Worm (Caenorhabditis elegans) whole organism, young adult: Measurements from ENCODE around the gene R02F11.3.

Experiments
- atf-7 ChIP-seq: sonication (generic microtip); optimal IDR thresholded peaks from 2 replicates; lab custom pipeline; 2017; ENCODE audit warnings: mild to moderate bottlenecking, missing genetic modification characterization, missing compliant biosample characterization
- attf-3 ChIP-seq: fragments of 200-800 bp; sonication (Bioruptor generic); conservative IDR thresholded peaks from 2 replicates; pipeline ENCODE4 v1.3.6; 2022; ENCODE audit warnings: missing genetic modification reagents, missing genetic modification characterization, missing compliant biosample characterization
- bed-2 ChIP-seq: fragments of 200-800 bp; sonication (Bioruptor generic); IDR thresholded peaks from 2 replicates; pipeline ENCODE4 v1.3.6; 2022; ENCODE audit warnings: missing genetic modification reagents, missing genetic modification characterization, missing compliant biosample characterization
- ets-4 ChIP-seq: fragments of 200-800 bp; sonication (Bioruptor generic); optimal IDR thresholded peaks from 2 replicates; lab custom pipeline; 2018; ENCODE audit warnings: mild to moderate bottlenecking, missing genetic modification characterization, missing compliant biosample characterization
- hlh-12 ChIP-seq: sonication (generic microtip); optimal IDR thresholded peaks from 2 replicates; lab custom pipeline; 2016; ENCODE audit warnings: missing genetic modification characterization, missing compliant biosample characterization
- lin-26 ChIP-seq: fragments of 200-800 bp; sonication (Bioruptor generic); IDR thresholded peaks from 2 replicates; pipeline ENCODE4 v1.3.6; 2022; ENCODE audit warnings: missing genetic modification reagents, missing genetic modification characterization, missing compliant biosample characterization
- madf-8 ChIP-seq: fragments of 200-800 bp; sonication (Bioruptor generic); conservative IDR thresholded peaks from 2 replicates; pipeline ENCODE4 v1.3.6; 2022; ENCODE audit warnings: missing genetic modification reagents, missing genetic modification characterization, missing compliant biosample characterization
- rec-8 ChIP-seq, 2 experiments: sonication (generic microtip); optimal IDR thresholded peaks; 2 replicates each; lab custom pipeline; 2016; ENCODE audit warnings: mild to moderate bottlenecking in 2 of 2, missing genetic modification characterization in 2 of 2, missing genetic modification reagents in 2 of 2, missing genotype in 2 of 2, missing biosample characterization in 1 of 2, missing compliant biosample characterization in 1 of 2, moderate library complexity in 1 of 2
- unc-62 ChIP-seq: fragments of 150-350 bp; optimal IDR thresholded peaks from 2 replicates; lab custom pipeline; 2014; ENCODE audit warnings: missing biosample characterization, missing genetic modification reagents, missing genetic modification characterization

DNA sequence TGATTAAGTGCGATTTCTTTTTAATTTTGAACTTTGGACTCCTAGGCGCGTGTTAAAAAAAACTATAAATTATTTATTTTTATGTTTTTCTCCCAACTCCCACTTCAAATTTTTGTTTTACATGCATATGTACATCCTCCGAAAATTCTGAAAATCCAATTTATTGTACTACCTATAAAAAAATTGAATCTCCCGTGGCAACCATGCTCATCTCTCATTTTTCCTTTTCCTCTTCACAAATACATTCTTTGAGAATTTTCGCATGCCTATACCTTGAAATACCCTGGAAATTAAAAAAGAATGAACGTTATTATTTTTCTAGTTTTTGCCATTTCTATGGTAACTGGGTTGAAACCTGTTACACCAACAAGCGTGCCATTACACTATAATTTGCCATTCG lies 16.9 kb downstream of the R02F11.3 start, which contains the start of gene R02F11.10:
- TF ChIP-seq rec-8 (tag; optimal IDR thresholded peaks at IDR 0.05; lab: Kevin White, UChicago) (no peak), atf-7 (no peak), attf-3 (no peak), unc-62 (GFP tag; lab: Kevin White, UChicago) (no peak), lin-26 (GFP tag; lab: Robert Waterston, UW) (no peak), madf-8 (GFP tag; lab: Robert Waterston, UW) (no peak), ets-4 (no peak), bed-2 (no peak), hlh-12 (tag; lab: Kevin White, UChicago) (no peak)
